Fruit fly (Drosophila melanogaster): ENCODE data around the gene Clic.

Clic gene

DNA sequence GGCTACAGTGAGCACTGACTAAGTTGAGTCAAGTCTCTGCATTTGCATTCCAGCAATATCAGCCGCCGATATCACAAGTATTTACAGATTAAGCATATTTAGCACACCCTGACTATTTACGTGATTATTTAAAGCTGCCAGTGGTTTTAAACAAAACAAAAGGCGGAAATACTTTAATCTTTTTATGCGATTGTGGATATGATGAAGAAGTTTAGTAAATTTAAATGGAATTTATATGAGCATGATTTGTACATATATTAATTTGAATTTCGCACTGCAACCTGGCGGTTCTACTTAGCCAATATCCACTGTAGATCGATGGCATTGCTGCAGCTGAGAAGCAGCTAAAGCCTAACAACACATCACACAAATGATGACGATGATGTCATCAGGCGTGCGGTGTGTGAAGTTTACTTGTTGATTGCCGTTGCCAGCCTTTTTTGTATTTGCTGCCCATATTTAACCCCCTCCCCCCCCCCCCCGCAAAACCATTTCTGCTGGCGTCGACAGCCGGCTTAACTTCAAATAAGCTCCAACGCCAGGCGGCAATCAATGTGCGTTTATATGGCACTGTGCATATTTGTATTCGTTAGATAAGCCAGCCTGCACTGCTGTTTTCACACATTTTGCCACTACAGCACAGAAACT, 6.5 kb downstream of the Clic start (continued):
- TF ChIP-seq run (tag; optimal IDR thresholded peaks at IDR 0.05) (peak; percentile 42), CG9797 (GFP tag; optimal IDR thresholded peaks at IDR 0.05) (no peak), bcd (GFP tag; optimal IDR thresholded peaks at IDR 0.05) (peak; percentile 62), HmgZ (tag; optimal IDR thresholded peaks at IDR 0.05) (no peak), slbo (GFP tag; IDR thresholded peaks at IDR 0.05) (peak; percentile 43), Stat92E (GFP tag; optimal IDR thresholded peaks at IDR 0.05) (no peak), Kr (GFP tag; optimal IDR thresholded peaks at IDR 0.05) (no peak), CG15514 (GFP tag; optimal IDR thresholded peaks at IDR 0.05) (peak; percentile 35), ash1 (GFP tag; optimal IDR thresholded peaks at IDR 0.05) (no peak), hbn (GFP tag; IDR thresholded peaks at IDR 0.05; ENCODE audit: partially characterized antibody) (no peak), CkIIα-i1 (GFP tag; IDR thresholded peaks at IDR 0.05) (no peak), CrebB (tag; optimal IDR thresholded peaks at IDR 0.05) (no peak), CG14441 (GFP tag; IDR thresholded peaks at IDR 0.05) (peak; percentile 57), nmo (GFP tag; optimal IDR thresholded peaks at IDR 0.05) (peak; percentile 80), CG18476 (GFP tag; optimal IDR thresholded peaks at IDR 0.05) (no peak), CG33557 (GFP tag; optimal IDR thresholded peaks at IDR 0.05) (no peak), CG17912 (GFP tag; optimal IDR thresholded peaks at IDR 0.05) (no peak), CG15601 (tag; optimal IDR thresholded peaks at IDR 0.05) (peak; percentile 43), bowl (GFP tag; IDR thresholded peaks at IDR 0.05) (no peak), CG7928 (GFP tag; optimal IDR thresholded peaks at IDR 0.05) (no peak), ken (GFP tag; IDR thresholded peaks at IDR 0.05) (no peak), C15 (GFP tag; IDR thresholded peaks at IDR 0.05) (no peak), vvl (GFP tag; IDR thresholded peaks at IDR 0.05) (peak; percentile 32; the same call in 1 of the 2 replicates), Sry-β (GFP tag; optimal IDR thresholded peaks at IDR 0.05) (no peak), CG34422 (GFP tag; IDR thresholded peaks at IDR 0.05) (peak; percentile 49; the same call in 1 of the 3 replicates), zfh2 (GFP tag; optimal IDR thresholded peaks at IDR 0.05) (peak; percentile 28), Dad (GFP tag; optimal IDR thresholded peaks at IDR 0.05) (peak; percentile 36), CG1832 (GFP tag; optimal IDR thresholded peaks at IDR 0.05) (no peak), dm (GFP tag; optimal IDR thresholded peaks at IDR 0.05) (peak; percentile 11), Side (GFP tag; optimal IDR thresholded peaks at IDR 0.05) (peak; percentile 40), CG14667 (GFP tag; IDR thresholded peaks at IDR 0.05) (peak; percentile 31; the same call in 1 of the 2 replicates), Fer2 (tag; optimal IDR thresholded peaks at IDR 0.05) (no peak), Dbx (GFP tag; IDR thresholded peaks at IDR 0.05) (no peak), CG3281 (GFP tag; optimal IDR thresholded peaks at IDR 0.05) (peak; percentile 61), CG11456 (GFP tag; IDR thresholded peaks at IDR 0.05) (peak; percentile 34; the same call in 1 of the 3 replicates), CG11723 (GFP tag; optimal IDR thresholded peaks at IDR 0.05) (peak; percentile 48), CG2875 (GFP tag; optimal IDR thresholded peaks at IDR 0.05) (peak; percentile 24), ems (GFP tag; optimal IDR thresholded peaks at IDR 0.05) (peak; percentile 23), zen2 (GFP tag; IDR thresholded peaks at IDR 0.05; ENCODE audit: partially characterized antibody) (no peak), cwo (GFP tag; optimal IDR thresholded peaks at IDR 0.05) (peak; percentile 42), ara (GFP tag; IDR thresholded peaks at IDR 0.05) (no peak), CG14860 (GFP tag; IDR thresholded peaks at IDR 0.05; ENCODE audit: partially characterized antibody) (no peak), CG12071 (GFP tag; optimal IDR thresholded peaks at IDR 0.05) (no peak), caup (GFP tag; optimal IDR thresholded peaks at IDR 0.05; ENCODE audit: severe bottlenecking) (peak; percentile 26), Hmr (GFP tag; optimal IDR thresholded peaks at IDR 0.05) (peak; percentile 56), trh (GFP tag; optimal IDR thresholded peaks at IDR 0.05) (no peak), Usf (GFP tag; optimal IDR thresholded peaks at IDR 0.05) (peak; percentile 38), MBD-R2 (GFP tag; IDR thresholded peaks at IDR 0.05) (no peak), tap (tag; optimal IDR thresholded peaks at IDR 0.05) (peak; percentile 45)
